Worm (Caenorhabditis elegans): ENCODE data around the gene F17C11.12.

DNA sequence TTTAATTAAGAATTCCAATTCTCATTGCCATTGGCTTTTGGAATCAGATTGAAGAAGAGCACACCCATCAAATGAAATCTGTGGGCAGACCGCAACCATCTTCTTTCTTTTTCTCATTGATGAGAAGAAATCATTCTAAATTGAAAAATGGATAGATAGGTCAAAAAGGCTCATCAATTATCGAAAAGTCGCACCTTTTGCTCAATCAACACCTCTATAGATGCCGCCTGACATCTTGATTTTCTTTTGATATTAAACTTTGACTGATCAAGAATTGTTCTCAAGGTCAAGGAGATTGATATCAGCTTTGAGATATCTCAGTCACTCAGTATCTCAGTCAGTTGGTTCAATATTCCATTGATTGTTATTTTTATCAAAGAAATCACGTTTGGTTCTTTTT is 26.8 kb downstream of the F17C11.12 start:
- no peak for TF ChIP-seq T22C8.4 (GFP tag; IDR thresholded peaks at IDR 0.05)
- TF ChIP-seq flt-1 (GFP tag; IDR thresholded peaks at IDR 0.05) = no peak
- no peak for TF ChIP-seq tab-1 (GFP tag; IDR thresholded peaks at IDR 0.05)
- TF ChIP-seq ztf-29 (GFP tag; IDR thresholded peaks at IDR 0.05) = no peak
- no peak for TF ChIP-seq ref-1 (GFP tag; conservative IDR thresholded peaks at IDR 0.05)
- no peak for TF ChIP-seq ztf-23 (GFP tag; IDR thresholded peaks at IDR 0.05)
- TF ChIP-seq cog-1 (tag; optimal IDR thresholded peaks at IDR 0.05) = no peak
- TF ChIP-seq med-1 (GFP tag; optimal IDR thresholded peaks at IDR 0.05; ENCODE audit: insufficient read depth) = no peak

All from whole organism, midembryonic.